Worm (Caenorhabditis elegans): Measurements from ENCODE around the gene F22E5.2.

The F22E5.2 gene

DNA sequence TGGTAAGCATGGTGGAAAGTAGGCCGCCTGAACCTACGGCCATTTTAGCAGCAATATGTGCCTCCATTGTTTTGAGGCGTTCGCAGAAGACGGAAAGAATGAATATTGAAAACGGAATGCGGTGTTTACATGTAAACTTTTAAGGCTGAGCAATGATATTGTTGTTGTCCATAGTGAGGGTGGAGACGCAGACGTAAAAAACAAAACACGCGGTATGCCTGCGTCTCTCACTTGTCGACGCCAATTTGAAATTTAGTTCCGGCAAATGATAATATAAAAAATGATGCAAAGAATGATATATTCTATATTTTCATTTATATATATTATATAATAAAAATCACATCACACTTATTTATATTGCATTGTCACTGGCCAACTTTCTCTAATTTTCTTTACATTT lies 42.7 kb downstream of the F22E5.2 start, which contains the start of gene Y47G7B.2:
Y47G7B.2 (minus strand) TSS at position 143 of the 400 bp plus-strand sequence.
- TF ChIP-seq drap-1 (GFP tag; optimal IDR thresholded peaks at IDR 0.05), result no peak
- no peak for TF ChIP-seq lin-13 (tag; optimal IDR thresholded peaks at IDR 0.05)
- no peak for TF ChIP-seq sptf-1 (tag; optimal IDR thresholded peaks at IDR 0.05)
- no peak for TF ChIP-seq lsy-2 (tag; optimal IDR thresholded peaks at IDR 0.05)
- TF ChIP-seq flh-1 (GFP tag; optimal IDR thresholded peaks at IDR 0.05), result no peak
- no peak for TF ChIP-seq nhr-237 (tag; optimal IDR thresholded peaks at IDR 0.05)
- no peak for TF ChIP-seq cnd-1 (tag; optimal IDR thresholded peaks at IDR 0.05)
- no peak for TF ChIP-seq nhr-28 (tag; optimal IDR thresholded peaks at IDR 0.05)
- TF ChIP-seq ceh-83 (GFP tag; optimal IDR thresholded peaks at IDR 0.05), result no peak
- no peak for TF ChIP-seq elt-3 (tag; optimal IDR thresholded peaks at IDR 0.05)
- no peak for TF ChIP-seq elt-1 (tag; optimal IDR thresholded peaks at IDR 0.05; ENCODE audit: borderline replicate concordance, insufficient read depth)
- no peak for TF ChIP-seq unc-120 (tag; optimal IDR thresholded peaks at IDR 0.05; ENCODE audit: poor library complexity, severe bottlenecking)
- TF ChIP-seq pha-4 (tag; optimal IDR thresholded peaks at IDR 0.05), result no peak
- TF ChIP-seq mep-1 (tag; optimal IDR thresholded peaks at IDR 0.05), result no peak
- no peak for TF ChIP-seq tbx-8 (GFP tag; optimal IDR thresholded peaks at IDR 0.05)
- TF ChIP-seq ham-2 (GFP tag; optimal IDR thresholded peaks at IDR 0.05), result no peak
- no peak for TF ChIP-seq lin-32 (GFP tag; optimal IDR thresholded peaks at IDR 0.05)
- no peak for TF ChIP-seq ztf-11 (tag; optimal IDR thresholded peaks at IDR 0.05)

DNA sequence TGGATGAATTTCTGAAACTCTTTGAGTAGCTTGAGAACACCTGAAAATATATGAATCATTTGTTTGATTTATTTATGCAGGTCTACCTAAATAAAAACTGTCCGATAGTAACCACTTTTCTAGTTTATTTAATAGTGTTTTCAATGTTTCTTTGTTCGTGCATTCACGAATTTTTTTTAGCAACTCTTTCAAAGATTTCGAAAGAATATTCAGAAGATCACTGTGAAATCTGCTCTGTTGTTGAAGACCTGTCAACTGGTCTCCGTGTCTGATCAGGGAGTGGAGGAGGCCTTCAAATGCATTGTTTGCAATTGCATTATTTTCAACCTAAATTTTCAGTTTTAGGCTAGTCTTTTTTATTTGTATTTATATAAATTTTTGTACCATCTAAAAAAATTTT lies 44.8 kb downstream of the F22E5.2 start, which contains the start of gene T05A8.1:
T05A8.1 (minus strand) TSS at position 101 of the 400 bp plus-strand sequence.
- TF ChIP-seq M03D4.4 (tag; optimal IDR thresholded peaks at IDR 0.05), result no peak

DNA sequence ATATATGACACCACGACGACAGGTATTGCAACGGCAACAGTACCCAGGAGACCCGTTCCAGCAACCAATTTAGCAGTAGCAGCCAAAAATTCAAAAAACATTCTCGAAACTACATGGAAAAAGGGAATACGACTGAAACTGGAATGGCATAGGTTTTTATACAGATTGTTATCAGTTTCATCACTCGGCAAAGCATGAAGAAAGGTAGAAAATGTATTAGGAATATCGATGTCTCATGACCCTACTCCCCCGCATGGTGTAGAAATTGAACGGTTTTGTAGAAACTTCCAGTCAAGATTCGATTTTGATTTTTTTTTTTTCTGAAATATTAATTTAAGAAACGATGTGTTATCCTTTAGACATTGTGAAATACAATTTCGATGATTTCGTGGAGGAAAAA lies 45.7 kb downstream of the F22E5.2 start, which contains the start of gene T05A8.2:
T05A8.2 (minus strand) TSS at position 101 of the 400 bp plus-strand sequence.
- TF ChIP-seq M03D4.4 (tag; optimal IDR thresholded peaks at IDR 0.05), result no peak
- TF ChIP-seq ceh-43 (GFP tag; optimal IDR thresholded peaks at IDR 0.05), result no peak
- TF ChIP-seq lin-13 (tag; optimal IDR thresholded peaks at IDR 0.05), result no peak
- TF ChIP-seq nhr-12 (tag; optimal IDR thresholded peaks at IDR 0.05), result no peak
- no peak for TF ChIP-seq ceh-83 (GFP tag; optimal IDR thresholded peaks at IDR 0.05)
- no peak for TF ChIP-seq sptf-1 (tag; optimal IDR thresholded peaks at IDR 0.05)
